Worm (Caenorhabditis elegans) whole organism, midembryonic: ENCODE data around the gene T03F6.9.

Source experiments
- flt-1 ChIP-seq: fragments of 200-800 bp; sonication (Bioruptor generic); IDR thresholded peaks from 2 replicates; pipeline ENCODE4 v1.3.6; 2022; ENCODE audit warnings: missing genetic modification characterization, missing compliant biosample characterization
- klf-2 ChIP-seq: fragments of 200-800 bp; sonication (Bioruptor generic); conservative IDR thresholded peaks from 2 replicates; pipeline ENCODE4 v1.3.6; 2022; ENCODE audit warnings: missing genetic modification reagents, missing genetic modification characterization, missing compliant biosample characterization
- med-1 ChIP-seq: sonication (generic microtip); optimal IDR thresholded peaks from 2 replicates; lab custom pipeline; 2017; ENCODE audit warnings: missing genetic modification characterization, mild to moderate bottlenecking, missing compliant biosample characterization, antibody characterized with exemption, missing genetic modification reagents; ENCODE audit not compliant: insufficient read depth

DNA sequence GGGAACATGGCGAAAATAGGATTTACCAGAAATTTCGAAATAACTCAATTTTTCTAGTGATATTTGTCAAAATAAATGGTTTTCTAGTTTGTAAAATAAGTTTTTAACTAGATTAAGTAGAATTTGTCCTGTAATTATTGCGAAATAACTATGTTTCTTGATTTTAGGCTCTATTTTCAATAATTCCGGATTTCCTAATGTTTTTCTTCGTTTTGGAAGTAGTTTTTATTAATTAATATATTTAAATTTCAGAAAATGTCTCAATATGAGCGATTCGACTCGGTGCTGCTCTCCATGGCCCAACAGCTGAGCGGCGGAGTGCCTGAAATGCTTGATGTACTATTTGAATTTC is 29.6 kb downstream of the T03F6.9 start, which contains the start of gene nud-1:
- TF ChIP-seq flt-1 (GFP tag; lab: Robert Waterston, UW) (no peak), klf-2 (GFP tag; lab: Robert Waterston, UW) (no peak), med-1 (no peak)
